Worm (Caenorhabditis elegans) whole organism, late embryonic: ENCODE data around the gene sru-35.
A peak's percentile ranks its signal among the peaks of the same experiment; 100 is the strongest.

Source experiments
- F13H6.1 ChIP-seq: sonication (generic microtip); optimal IDR thresholded peaks from 2 replicates; lab custom pipeline; 2016; ENCODE audit warnings: missing genetic modification characterization, missing compliant biosample characterization
- K02D7.2 ChIP-seq: sonication (generic microtip); optimal IDR thresholded peaks from 2 replicates; lab custom pipeline; 2017; ENCODE audit warnings: mild to moderate bottlenecking, missing genetic modification characterization, missing compliant biosample characterization
- K09A11.1 ChIP-seq: sonication (generic microtip); optimal IDR thresholded peaks from 2 replicates; lab custom pipeline; 2017; ENCODE audit warnings: antibody characterized with exemption, mild to moderate bottlenecking, missing genetic modification characterization, missing compliant biosample characterization; ENCODE audit not compliant: insufficient read depth
- T23F11.4 ChIP-seq: fragments of 200-800 bp; sonication (Bioruptor generic); optimal IDR thresholded peaks from 2 replicates; lab custom pipeline; 2018; ENCODE audit warnings: mild to moderate bottlenecking, missing genetic modification characterization, missing compliant biosample characterization
- Y22D7AL.16 ChIP-seq: sonication (generic microtip); optimal IDR thresholded peaks from 2 replicates; lab custom pipeline; 2016; ENCODE audit warnings: missing genetic modification characterization, missing compliant biosample characterization
- ama-1 ChIP-seq: fragments of 150-350 bp; optimal IDR thresholded peaks from 2 replicates; lab custom pipeline; 2014
- ceh-14 ChIP-seq: sonication (generic microtip); optimal IDR thresholded peaks from 2 replicates; lab custom pipeline; 2016; ENCODE audit warnings: missing genotype, missing genetic modification characterization, missing compliant biosample characterization
- ceh-18 ChIP-seq: sonication (generic microtip); optimal IDR thresholded peaks from 2 replicates; lab custom pipeline; 2016; ENCODE audit warnings: missing genetic modification characterization, missing compliant biosample characterization
- ceh-19 ChIP-seq: fragments of 200-800 bp; sonication (Bioruptor generic); optimal IDR thresholded peaks from 2 replicates; lab custom pipeline; 2018; ENCODE audit warnings: mild to moderate bottlenecking, missing genetic modification characterization, missing compliant biosample characterization
- ceh-2 ChIP-seq: sonication (generic microtip); optimal IDR thresholded peaks from 2 replicates; lab custom pipeline; 2016; ENCODE audit warnings: missing genotype, missing genetic modification characterization, missing compliant biosample characterization
- ceh-22 ChIP-seq: sonication (generic microtip); optimal IDR thresholded peaks from 2 replicates; lab custom pipeline; 2017; ENCODE audit warnings: missing biosample characterization, missing genetic modification characterization
- ceh-24 ChIP-seq: sonication (generic microtip); optimal IDR thresholded peaks from 2 replicates; lab custom pipeline; 2016; ENCODE audit warnings: mild to moderate bottlenecking, missing genetic modification characterization, missing compliant biosample characterization
- ceh-30 ChIP-seq: fragments of 150-350 bp; optimal IDR thresholded peaks from 2 replicates; lab custom pipeline; 2014; ENCODE audit warnings: missing biosample characterization, missing genetic modification characterization
- ceh-34 ChIP-seq: sonication (generic microtip); optimal IDR thresholded peaks from 2 replicates; lab custom pipeline; 2016; ENCODE audit warnings: mild to moderate bottlenecking, missing genetic modification characterization, missing compliant biosample characterization
- ceh-45 ChIP-seq: fragments of 200-800 bp; sonication (Bioruptor generic); IDR thresholded peaks from 2 replicates; pipeline ENCODE4 v1.3.6; 2022; ENCODE audit warnings: missing genetic modification reagents, missing genetic modification characterization, missing compliant biosample characterization
- che-1 ChIP-seq: sonication (generic microtip); optimal IDR thresholded peaks from 2 replicates; lab custom pipeline; 2016; ENCODE audit warnings: mild to moderate bottlenecking, missing genetic modification characterization, missing compliant biosample characterization
- dmd-4 ChIP-seq: sonication (generic microtip); optimal IDR thresholded peaks from 2 replicates; lab custom pipeline; 2016; ENCODE audit warnings: borderline replicate concordance, missing genetic modification characterization, missing compliant biosample characterization
- dve-1 ChIP-seq: sonication (generic microtip); optimal IDR thresholded peaks from 2 replicates; lab custom pipeline; 2017; ENCODE audit warnings: antibody characterized with exemption, mild to moderate bottlenecking, missing genetic modification characterization, missing compliant biosample characterization
- elt-4 ChIP-seq: sonication (generic microtip); optimal IDR thresholded peaks from 2 replicates; lab custom pipeline; 2016; ENCODE audit warnings: missing genetic modification characterization, missing compliant biosample characterization
- ets-4 ChIP-seq: sonication (generic microtip); optimal IDR thresholded peaks from 2 replicates; lab custom pipeline; 2016; ENCODE audit warnings: missing genetic modification characterization, missing compliant biosample characterization
- fax-1 ChIP-seq: sonication (generic microtip); optimal IDR thresholded peaks from 2 replicates; lab custom pipeline; 2016; ENCODE audit warnings: missing genotype, missing genetic modification characterization, missing compliant biosample characterization
- fkh-10 ChIP-seq: fragments of 150-350 bp; optimal IDR thresholded peaks from 2 replicates; lab custom pipeline; 2014; ENCODE audit warnings: missing biosample characterization, missing genetic modification reagents, missing genetic modification characterization
- gmeb-2 ChIP-seq: sonication (generic microtip); optimal IDR thresholded peaks from 2 replicates; lab custom pipeline; 2016; ENCODE audit warnings: missing genetic modification characterization, inconsistent platforms, missing compliant biosample characterization
- hlh-13 ChIP-seq: fragments of 200-800 bp; sonication (Bioruptor generic); optimal IDR thresholded peaks from 2 replicates; lab custom pipeline; 2018; ENCODE audit warnings: mild to moderate bottlenecking, missing genetic modification characterization, missing compliant biosample characterization
- hlh-15 ChIP-seq: sonication (generic microtip); optimal IDR thresholded peaks from 2 replicates; lab custom pipeline; 2016; ENCODE audit warnings: missing genetic modification characterization, missing compliant biosample characterization
- hlh-30 ChIP-seq: sonication (generic microtip); optimal IDR thresholded peaks from 2 replicates; lab custom pipeline; 2017; ENCODE audit warnings: antibody characterized with exemption, missing genetic modification characterization, missing compliant biosample characterization; ENCODE audit not compliant: insufficient read depth
- hlh-8 ChIP-seq: sonication (generic microtip); optimal IDR thresholded peaks from 2 replicates; lab custom pipeline; 2016; ENCODE audit warnings: missing genotype, missing genetic modification characterization, missing compliant biosample characterization
- lin-11 ChIP-seq: fragments of 200-800 bp; sonication (Bioruptor generic); optimal IDR thresholded peaks from 2 replicates; lab custom pipeline; 2018; ENCODE audit warnings: mild to moderate bottlenecking, missing genetic modification characterization, missing compliant biosample characterization
- mec-3 ChIP-seq: sonication (generic microtip); optimal IDR thresholded peaks from 2 replicates; lab custom pipeline; 2016; ENCODE audit warnings: borderline replicate concordance, missing genetic modification characterization, missing compliant biosample characterization
- nhr-11 ChIP-seq: fragments of 150-350 bp; optimal IDR thresholded peaks from 2 replicates; lab custom pipeline; 2014; ENCODE audit warnings: missing biosample characterization, missing genetic modification characterization
- nhr-232 ChIP-seq: sonication (generic microtip); optimal IDR thresholded peaks from 2 replicates; lab custom pipeline; 2016; ENCODE audit warnings: missing genetic modification characterization, missing compliant biosample characterization
- pax-1 ChIP-seq: fragments of 150-350 bp; optimal IDR thresholded peaks from 2 replicates; lab custom pipeline; 2014; ENCODE audit warnings: missing biosample characterization, missing genetic modification characterization
- pqm-1 ChIP-seq: sonication (generic microtip); optimal IDR thresholded peaks from 2 replicates; lab custom pipeline; 2016; ENCODE audit warnings: missing genetic modification characterization, missing compliant biosample characterization
- rnt-1 ChIP-seq: sonication (generic microtip); optimal IDR thresholded peaks from 2 replicates; lab custom pipeline; 2016; ENCODE audit warnings: missing genetic modification characterization, missing compliant biosample characterization
- sdc-2 ChIP-seq: sonication (generic microtip); optimal IDR thresholded peaks from 2 replicates; lab custom pipeline; 2016; ENCODE audit warnings: missing genotype, missing genetic modification characterization, missing compliant biosample characterization
- sox-2 ChIP-seq: fragments of 200-800 bp; sonication (Bioruptor generic); IDR thresholded peaks from 2 replicates; pipeline ENCODE4 v1.3.6; 2022; ENCODE audit warnings: missing genetic modification reagents, missing genetic modification characterization, missing compliant biosample characterization
- sox-4 ChIP-seq: sonication (generic microtip); optimal IDR thresholded peaks from 2 replicates; lab custom pipeline; 2017; ENCODE audit warnings: mild to moderate bottlenecking, missing genetic modification characterization, inconsistent platforms, missing compliant biosample characterization
- syd-9 ChIP-seq: sonication (generic microtip); optimal IDR thresholded peaks from 2 replicates; lab custom pipeline; 2016; ENCODE audit warnings: mild to moderate bottlenecking, missing genetic modification characterization, moderate library complexity, missing compliant biosample characterization
- tbx-7 ChIP-seq: sonication (generic microtip); optimal IDR thresholded peaks from 2 replicates; lab custom pipeline; 2016; ENCODE audit warnings: missing genotype, missing genetic modification characterization, missing compliant biosample characterization
- unc-3 ChIP-seq, 2 experiments: fragments of 200-800 bp in 1 of 2; sonication (Bioruptor generic) in 1 of 2; sonication (generic microtip) in 1 of 2; conservative IDR thresholded peaks in 1 of 2; optimal IDR thresholded peaks in 1 of 2; 2 replicates each; pipeline versions ENCODE4 v1.3.6 to Lab custom; 2016 to 2022; ENCODE audit warnings: missing compliant biosample characterization in 2 of 2, missing genetic modification characterization in 2 of 2, missing genetic modification reagents in 1 of 2
- unc-86 ChIP-seq: sonication (generic microtip); optimal IDR thresholded peaks from 2 replicates; lab custom pipeline; 2016; ENCODE audit warnings: missing genetic modification characterization, missing compliant biosample characterization

sru-35 gene

DNA sequence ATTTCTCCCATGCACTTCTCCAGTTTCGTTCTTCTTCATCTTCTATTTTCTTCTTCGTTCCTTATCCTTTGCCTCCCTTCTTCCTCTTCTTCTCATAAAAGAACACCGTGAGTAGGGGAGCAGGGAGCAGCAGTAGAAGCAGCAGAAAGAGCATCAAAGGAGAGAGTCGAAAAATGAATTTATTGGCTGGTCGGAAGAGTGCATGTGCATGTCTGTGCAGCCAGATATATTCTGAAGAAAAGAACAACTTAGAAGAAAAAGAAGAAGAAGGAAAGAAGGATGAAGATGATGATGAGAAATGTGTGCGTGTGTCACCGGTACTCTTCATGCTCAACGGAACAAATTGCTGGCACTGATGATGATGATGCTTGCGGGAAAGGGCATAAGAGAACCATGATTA lies 6.2 kb upstream of the sru-35 start:
- no peak for TF ChIP-seq K09A11.1 (tag; lab: Kevin White, UChicago)
- TF ChIP-seq Y22D7AL.16 = no peak
- no peak for TF ChIP-seq rnt-1 (tag; lab: Kevin White, UChicago)
- TF ChIP-seq K02D7.2 (tag; lab: Kevin White, UChicago) = no peak
- TF ChIP-seq ceh-2 (tag; lab: Kevin White, UChicago) = no peak
- TF ChIP-seq nhr-232 (tag; lab: Kevin White, UChicago) = no peak
- TF ChIP-seq hlh-13 = no peak
- TF ChIP-seq dmd-4 (tag; lab: Kevin White, UChicago) = no peak
- no peak for TF ChIP-seq elt-4 (tag; lab: Kevin White, UChicago)
- TF ChIP-seq hlh-8 (tag; lab: Kevin White, UChicago) = no peak
- TF ChIP-seq tbx-7 = no peak
- no peak for TF ChIP-seq gmeb-2 (tag; lab: Kevin White, UChicago)
- no peak for TF ChIP-seq ceh-14 (tag; lab: Kevin White, UChicago)
- no peak for TF ChIP-seq unc-86 (tag; lab: Kevin White, UChicago)
- TF ChIP-seq syd-9 (tag; lab: Kevin White, UChicago) = no peak
- no peak for TF ChIP-seq ets-4

- peak; percentile 13 for TF ChIP-seq ceh-19 (GFP tag; lab: Kevin White, UChicago)
- peak; percentile 30 for TF ChIP-seq ceh-18 (tag; lab: Kevin White, UChicago)
- no peak for TF ChIP-seq ceh-24 (tag; lab: Kevin White, UChicago)
These were observed 5.0 kb upstream of the sru-35 start for ce11 chrIV:8794895-8795665.

ce11 chrIV:8793223-8793622 lies 3.2 kb upstream of the sru-35 start:
- TF ChIP-seq ama-1 (lab: Kevin White, UChicago) (no peak), lin-11 (tag; lab: Kevin White, UChicago) (no peak), hlh-13 (no peak), F13H6.1 (tag; lab: Kevin White, UChicago) (no peak), ceh-30 (tag; lab: Kevin White, UChicago) (no peak), ceh-45 (GFP tag; lab: Robert Waterston, UW) (no peak), dve-1 (tag; lab: Kevin White, UChicago) (no peak), fax-1 (tag; lab: Kevin White, UChicago) (no peak), hlh-15 (no peak), unc-3 (GFP tag; conservative IDR thresholded peaks at IDR 0.05; lab: Robert Waterston, UW) (no peak), unc-3 (tag; optimal IDR thresholded peaks at IDR 0.05; lab: Kevin White, UChicago) (no peak), pax-1 (tag; lab: Kevin White, UChicago) (no peak), ceh-19 (GFP tag; lab: Kevin White, UChicago) (no peak), elt-4 (tag; lab: Kevin White, UChicago) (no peak), che-1 (tag; lab: Kevin White, UChicago) (no peak), nhr-232 (tag; lab: Kevin White, UChicago) (no peak), hlh-30 (no peak), ceh-24 (tag; lab: Kevin White, UChicago) (no peak), fkh-10 (GFP tag; lab: Kevin White, UChicago) (no peak)
- TF ChIP-seq, all 69 proteins: peak for 0

- TF ChIP-seq nhr-11 (tag; lab: Kevin White, UChicago) (no peak), sox-2 (no peak), F13H6.1 (tag; lab: Kevin White, UChicago) (no peak), fkh-10 (GFP tag; lab: Kevin White, UChicago) (no peak), sox-4 (tag; lab: Kevin White, UChicago) (no peak), ceh-30 (tag; lab: Kevin White, UChicago) (no peak), K02D7.2 (tag; lab: Kevin White, UChicago) (no peak), hlh-15 (no peak), ceh-22 (tag; lab: Kevin White, UChicago) (no peak), pqm-1 (tag; lab: Kevin White, UChicago) (no peak), dve-1 (tag; lab: Kevin White, UChicago) (no peak), sdc-2 (tag; lab: Kevin White, UChicago) (no peak), ceh-34 (tag; lab: Kevin White, UChicago) (no peak), T23F11.4 (no peak), unc-3 (GFP tag; conservative IDR thresholded peaks at IDR 0.05; lab: Robert Waterston, UW) (no peak), unc-3 (tag; optimal IDR thresholded peaks at IDR 0.05; lab: Kevin White, UChicago) (no peak), unc-86 (tag; lab: Kevin White, UChicago) (no peak), mec-3 (no peak)
These were observed 2.8 kb upstream of the sru-35 start, which contains the start of gene C33D9.3 for ce11 chrIV:8792808-8793207. TSS of gene C33D9.3 (minus strand) at chrIV:8792908.
